Fruit fly (Drosophila melanogaster) whole organism, embryonic: Measurements from ENCODE around the gene CG8135.

Experiments used
- ATbp ChIP-seq: fragments of 200-800 bp; sonication (Bioruptor generic); optimal IDR thresholded peaks from 2 replicates; lab custom pipeline; 2017; ENCODE audit warnings: missing biosample characterization, mild to moderate bottlenecking, missing genetic modification characterization, missing genetic modification reagents
- CG10267 ChIP-seq: fragments of 200-800 bp; sonication (Bioruptor generic); optimal IDR thresholded peaks from 2 replicates; lab custom pipeline; 2018; ENCODE audit warnings: missing biosample characterization, mild to moderate bottlenecking, missing genetic modification characterization, moderate library complexity
- CG10979 ChIP-seq: fragments of 200-800 bp; sonication (Bioruptor generic); optimal IDR thresholded peaks from 2 replicates; lab custom pipeline; 2018; ENCODE audit warnings: missing biosample characterization, mild to moderate bottlenecking, missing genetic modification characterization, moderate library complexity
- CG11695 ChIP-seq: fragments of 200-800 bp; sonication (Bioruptor generic); IDR thresholded peaks from 3 replicates; pipeline ENCODE4 v1.3.6; 2022; ENCODE audit warnings: missing biosample characterization, missing genetic modification characterization
- CG12299 ChIP-seq: fragments of 200-800 bp; sonication (Bioruptor generic); optimal IDR thresholded peaks from 2 replicates; lab custom pipeline; 2018; ENCODE audit warnings: missing biosample characterization, mild to moderate bottlenecking, missing genetic modification characterization
- CG12769 ChIP-seq: fragments of 200-800 bp; sonication (Bioruptor generic); optimal IDR thresholded peaks from 2 replicates; lab custom pipeline; 2019; ENCODE audit warnings: missing biosample characterization, mild to moderate bottlenecking, missing genetic modification characterization, moderate library complexity
- CG13287 ChIP-seq: fragments of 200-800 bp; sonication (Bioruptor generic); IDR thresholded peaks from 2 replicates; pipeline ENCODE4 v1.3.6; 2022; ENCODE audit warnings: missing biosample characterization, missing genetic modification characterization; ENCODE audit not compliant: partially characterized antibody
- CG1602 ChIP-seq: fragments of 200-800 bp; sonication (Bioruptor generic); optimal IDR thresholded peaks from 3 replicates; lab custom pipeline; 2016; ENCODE audit warnings: missing biosample characterization, missing genetic modification characterization
- CG16779 ChIP-seq: fragments of 200-800 bp; sonication (Bioruptor generic); IDR thresholded peaks from 2 replicates; pipeline ENCODE4 v1.3.6; 2022; ENCODE audit warnings: missing biosample characterization, missing genetic modification characterization
- CG18619 ChIP-seq: fragments of 200-800 bp; sonication (Bioruptor generic); optimal IDR thresholded peaks from 3 replicates; lab custom pipeline; 2017; ENCODE audit warnings: missing biosample characterization, mild to moderate bottlenecking, missing genetic modification characterization
- CG18764 ChIP-seq: fragments of 200-800 bp; sonication (Bioruptor generic); optimal IDR thresholded peaks from 3 replicates; lab custom pipeline; 2016; ENCODE audit warnings: missing biosample characterization, missing genetic modification characterization
- CG34224 ChIP-seq: fragments of 200-800 bp; sonication (Bioruptor generic); IDR thresholded peaks from 3 replicates; pipeline ENCODE4 v1.3.6; 2022; ENCODE audit warnings: missing biosample characterization, missing genetic modification characterization; ENCODE audit not compliant: partially characterized antibody
- CG3847 ChIP-seq: fragments of 200-800 bp; sonication (Bioruptor generic); IDR thresholded peaks from 2 replicates; pipeline ENCODE4 v1.3.6; 2022; ENCODE audit warnings: missing biosample characterization, missing genetic modification characterization
- CG42726 ChIP-seq: fragments of 200-800 bp; sonication (Bioruptor generic); IDR thresholded peaks from 2 replicates; pipeline ENCODE4 v1.3.6; 2022; ENCODE audit warnings: missing biosample characterization, missing genetic modification characterization; ENCODE audit not compliant: partially characterized antibody
- CG6813 ChIP-seq: fragments of 200-800 bp; sonication (Bioruptor generic); optimal IDR thresholded peaks from 2 replicates; lab custom pipeline; 2017; ENCODE audit warnings: missing biosample characterization, missing genetic modification characterization, mild to moderate bottlenecking, moderate library complexity, missing genetic modification reagents
- CG7987 ChIP-seq: fragments of 200-800 bp; sonication (Bioruptor generic); optimal IDR thresholded peaks from 2 replicates; lab custom pipeline; 2018; ENCODE audit warnings: missing biosample characterization, mild to moderate bottlenecking, missing genetic modification characterization, moderate library complexity
- CG8388 ChIP-seq: fragments of 200-800 bp; sonication (Bioruptor generic); optimal IDR thresholded peaks from 2 replicates; lab custom pipeline; 2019; ENCODE audit warnings: missing biosample characterization, mild to moderate bottlenecking, missing genetic modification characterization, moderate library complexity
- CG9727 ChIP-seq: fragments of 200-800 bp; sonication (Bioruptor generic); optimal IDR thresholded peaks from 3 replicates; lab custom pipeline; 2017; ENCODE audit warnings: missing biosample characterization, mild to moderate bottlenecking, missing genetic modification characterization
- Camta ChIP-seq: fragments of 200-800 bp; sonication (Bioruptor generic); optimal IDR thresholded peaks from 2 replicates; lab custom pipeline; 2016; ENCODE audit warnings: missing biosample characterization, missing genetic modification characterization
- Deaf1 ChIP-seq: fragments of 200-800 bp; optimal IDR thresholded peaks from 3 replicates; lab custom pipeline; 2019; ENCODE audit warnings: missing biosample characterization, mild to moderate bottlenecking, missing genetic modification characterization, moderate library complexity
- Dek ChIP-seq: fragments of 200-800 bp; sonication (Bioruptor generic); optimal IDR thresholded peaks from 3 replicates; lab custom pipeline; 2019; ENCODE audit warnings: missing biosample characterization, mild to moderate bottlenecking, missing genetic modification characterization, moderate library complexity
- Doc3 ChIP-seq: fragments of 200-800 bp; sonication (Bioruptor generic); IDR thresholded peaks from 3 replicates; pipeline ENCODE4 v1.3.6; 2022; ENCODE audit warnings: missing biosample characterization, missing genetic modification characterization; ENCODE audit not compliant: partially characterized antibody
- E2f1 ChIP-seq: fragments of 200-800 bp; sonication (Bioruptor generic); IDR thresholded peaks from 2 replicates; pipeline ENCODE4 v1.3.6; 2022; ENCODE audit warnings: missing biosample characterization, missing genetic modification characterization
- Elba2 ChIP-seq: fragments of 200-800 bp; sonication (Bioruptor generic); optimal IDR thresholded peaks from 3 replicates; lab custom pipeline; 2016; ENCODE audit warnings: missing biosample characterization, missing genetic modification characterization
- Ets65A ChIP-seq: fragments of 200-800 bp; sonication (Bioruptor generic); peaks from one replicate; lab custom pipeline; 2016; ENCODE audit warnings: missing biosample characterization, missing genetic modification characterization
- Ets97D ChIP-seq: fragments of 200-800 bp; sonication (Bioruptor generic); optimal IDR thresholded peaks from 3 replicates; lab custom pipeline; 2016; ENCODE audit warnings: missing biosample characterization, missing genetic modification characterization
- Hand ChIP-seq: fragments of 200-800 bp; sonication (Bioruptor generic); optimal IDR thresholded peaks from 2 replicates; lab custom pipeline; 2017; ENCODE audit warnings: mild to moderate bottlenecking, missing biosample characterization, missing genetic modification reagents, missing genetic modification characterization
- Hr51 ChIP-seq, 2 experiments: fragments of 200-800 bp; sonication (Bioruptor generic); optimal IDR thresholded peaks; 2 replicates in 1 of 2; 3 replicates in 1 of 2; lab custom pipeline; 2016 to 2018; ENCODE audit warnings: missing biosample characterization in 2 of 2, missing genetic modification characterization in 2 of 2, mild to moderate bottlenecking in 1 of 2, moderate library complexity in 1 of 2
- Hr78 ChIP-seq, 2 experiments: fragments of 200-800 bp in 1 of 2; fragments of >200 bp in 1 of 2; sonication (Bioruptor generic) in 1 of 2; optimal IDR thresholded peaks; 2 replicates each; lab custom pipeline; 2017 to 2019; ENCODE audit warnings: missing biosample characterization in 2 of 2, missing genetic modification characterization in 2 of 2, mild to moderate bottlenecking in 1 of 2, moderate library complexity in 1 of 2
- Jarid2 ChIP-seq: fragments of 200-800 bp; sonication (Bioruptor generic); optimal IDR thresholded peaks from 3 replicates; lab custom pipeline; 2017; ENCODE audit warnings: mild to moderate bottlenecking, missing biosample characterization, missing genetic modification reagents, missing genetic modification characterization
- Lhr ChIP-seq: fragments of 200-800 bp; sonication (Bioruptor generic); optimal IDR thresholded peaks from 3 replicates; lab custom pipeline; 2017; ENCODE audit warnings: mild to moderate bottlenecking, missing biosample characterization, missing genetic modification reagents, missing genetic modification characterization
- Med ChIP-seq: fragments of 200-800 bp; sonication (Bioruptor generic); peaks from one replicate; lab custom pipeline; 2016; ENCODE audit warnings: missing biosample characterization, missing genetic modification characterization, mild to moderate bottlenecking, inconsistent platforms, moderate library complexity
- Opbp ChIP-seq: fragments of 200-800 bp; sonication (Bioruptor generic); IDR thresholded peaks from 3 replicates; pipeline ENCODE4 v1.3.6; 2022; ENCODE audit warnings: missing biosample characterization, missing genetic modification characterization; ENCODE audit not compliant: partially characterized antibody
- Pdp1 ChIP-seq, 2 experiments: fragments of 200-800 bp; sonication (Bioruptor generic); optimal IDR thresholded peaks; 3 replicates each; lab custom pipeline; 2016; ENCODE audit warnings: missing biosample characterization in 2 of 2, missing genetic modification characterization in 2 of 2, mild to moderate bottlenecking in 1 of 2, moderate library complexity in 1 of 2
- Sry-δ ChIP-seq: fragments of 200-800 bp; sonication (Bioruptor generic); optimal IDR thresholded peaks from 2 replicates; lab custom pipeline; 2016; ENCODE audit warnings: missing biosample characterization, missing genetic modification characterization
- Vsx1 ChIP-seq: fragments of 200-800 bp; sonication (Bioruptor generic); optimal IDR thresholded peaks from 2 replicates; lab custom pipeline; 2017; ENCODE audit warnings: missing biosample characterization, mild to moderate bottlenecking, missing genetic modification characterization, missing genetic modification reagents
- YL-1 ChIP-seq: fragments of 200-800 bp; sonication (Bioruptor generic); optimal IDR thresholded peaks from 3 replicates; lab custom pipeline; 2017; ENCODE audit warnings: missing biosample characterization, mild to moderate bottlenecking, missing genetic modification characterization
- dan ChIP-seq: fragments of 200-800 bp; sonication (Bioruptor generic); IDR thresholded peaks from 2 replicates; pipeline ENCODE4 v1.3.6; 2022; ENCODE audit warnings: missing biosample characterization, missing genetic modification characterization
- emc ChIP-seq: fragments of 200-800 bp; sonication (Bioruptor generic); optimal IDR thresholded peaks from 2 replicates; lab custom pipeline; 2016; ENCODE audit warnings: missing biosample characterization, missing genetic modification characterization
- ind ChIP-seq: fragments of 200-800 bp; sonication (Bioruptor generic); optimal IDR thresholded peaks from 3 replicates; lab custom pipeline; 2016; ENCODE audit warnings: missing biosample characterization, missing genetic modification characterization
- inv ChIP-seq: fragments of 200-800 bp; sonication (Bioruptor generic); IDR thresholded peaks from 2 replicates; pipeline ENCODE4 v1.3.6; 2022; ENCODE audit warnings: missing biosample characterization, missing genetic modification characterization; ENCODE audit not compliant: partially characterized antibody
- lola ChIP-seq, 3 experiments: fragments of >200 bp in 2 of 3; fragments of 200-800 bp in 1 of 3; sonication (Bioruptor generic) in 1 of 3; optimal IDR thresholded peaks; 2 replicates each; lab custom pipeline; 2017 to 2019; ENCODE audit warnings: missing biosample characterization in 3 of 3, missing genetic modification characterization in 3 of 3, mild to moderate bottlenecking in 1 of 3, moderate library complexity in 1 of 3
- maf-S ChIP-seq: fragments of 200-800 bp; sonication (Bioruptor generic); optimal IDR thresholded peaks from 2 replicates; lab custom pipeline; 2016; ENCODE audit warnings: missing biosample characterization, missing genetic modification characterization
- sens ChIP-seq: fragments of 200-800 bp; sonication (Bioruptor generic); peaks from one replicate; lab custom pipeline; 2016; ENCODE audit warnings: missing biosample characterization, missing genetic modification characterization
- seq ChIP-seq: fragments of 200-800 bp; sonication (Bioruptor generic); IDR thresholded peaks from 2 replicates; pipeline ENCODE4 v1.3.6; 2022; ENCODE audit warnings: missing biosample characterization, missing genetic modification characterization
- tx ChIP-seq: fragments of 200-800 bp; sonication (Bioruptor generic); optimal IDR thresholded peaks from 2 replicates; lab custom pipeline; 2016; ENCODE audit warnings: missing biosample characterization, missing genetic modification characterization
- unc-4 ChIP-seq: fragments of 200-800 bp; sonication (Bioruptor generic); IDR thresholded peaks from 2 replicates; pipeline ENCODE4 v1.3.6; 2022; ENCODE audit warnings: missing biosample characterization, missing genetic modification characterization; ENCODE audit not compliant: partially characterized antibody

Gene CG8135

dm6 chr3R:9454980-9455379 lies 50.8 kb downstream of the CG8135 start:
- TF ChIP-seq YL-1 (GFP tag; lab: Kevin White, UChicago) (no peak), Ets65A (peak; percentile 44), CG10979 (no peak), Med (GFP tag; lab: Kevin White, UChicago) (peak; percentile 10), CG12769 (tag; lab: Kevin White, UChicago) (no peak), sens (peak; percentile 48), lola (GFP tag; optimal IDR thresholded peaks at IDR 0.05; lab: Kevin White, UChicago) (peak in 1 of 3 experiments; percentile 1), Pdp1 (GFP tag; optimal IDR thresholded peaks at IDR 0.05; lab: Kevin White, UChicago) (peak in 1 of 2 experiments; percentile 83), CG11695 (GFP tag; lab: Robert Waterston, UW) (peak; percentile 60; the same call in 1 of the 3 replicates)

- TF ChIP-seq inv (GFP tag; lab: Robert Waterston, UW) (peak; percentile 40; the same call in 1 of the 2 replicates), Hr51 (GFP tag; optimal IDR thresholded peaks at IDR 0.05; lab: Kevin White, UChicago) (no peak), dan (GFP tag; lab: Robert Waterston, UW) (no peak), CG13287 (GFP tag; lab: Robert Waterston, UW) (peak; percentile 86), Vsx1 (no peak), Ets97D (GFP tag; lab: Kevin White, UChicago) (no peak), Deaf1 (tag; lab: Kevin White, UChicago) (no peak), CG42726 (GFP tag; lab: Robert Waterston, UW) (no peak), tx (GFP tag; lab: Kevin White, UChicago) (no peak), Jarid2 (GFP tag; lab: Kevin White, UChicago) (no peak), E2f1 (GFP tag; lab: Robert Waterston, UW) (no peak), CG18764 (GFP tag; lab: Kevin White, UChicago) (no peak), CG10979 (no peak), CG16779 (GFP tag; lab: Robert Waterston, UW) (no peak), emc (GFP tag; lab: Kevin White, UChicago) (no peak), Camta (GFP tag; lab: Kevin White, UChicago) (no peak), CG8388 (GFP tag; lab: Kevin White, UChicago) (no peak), CG34224 (peak; percentile 82), Doc3 (GFP tag; lab: Robert Waterston, UW) (peak; percentile 67; the same call in 2 of the 3 replicates), Hand (no peak), ATbp (GFP tag; lab: Kevin White, UChicago) (no peak), CG9727 (GFP tag; lab: Kevin White, UChicago) (no peak), Dek (tag; lab: Kevin White, UChicago) (no peak), maf-S (no peak), CG6813 (GFP tag; lab: Kevin White, UChicago) (no peak), CG12299 (tag; lab: Kevin White, UChicago) (no peak), sens (peak; percentile 29), CG1602 (GFP tag; lab: Kevin White, UChicago) (no peak), CG10267 (tag; lab: Kevin White, UChicago) (no peak), Hr78 (GFP tag; optimal IDR thresholded peaks at IDR 0.05; lab: Kevin White, UChicago) (no peak), Lhr (GFP tag; lab: Kevin White, UChicago) (no peak), CG3847 (GFP tag; lab: Robert Waterston, UW) (no peak), unc-4 (peak; percentile 71), Opbp (GFP tag; lab: Robert Waterston, UW) (peak; percentile 61; the same call in 1 of the 3 replicates), CG7987 (GFP tag; lab: Kevin White, UChicago) (no peak), seq (GFP tag; lab: Robert Waterston, UW) (no peak), Sry-δ (GFP tag; lab: Kevin White, UChicago) (peak; percentile 25), ind (GFP tag; lab: Kevin White, UChicago) (no peak), CG18619 (no peak), lola (GFP tag; optimal IDR thresholded peaks at IDR 0.05; lab: Kevin White, UChicago) (no peak), Elba2 (GFP tag; lab: Kevin White, UChicago) (peak; percentile 95)
Measured at dm6 chr3R:9456373-9456772, 52.2 kb downstream of the CG8135 start, which contains the start of gene GstZ1. Gene GstZ1 (minus strand): TSS chr3R:9456546.
